Worm (Caenorhabditis elegans) whole organism, L1 larva: ENCODE measurements around the gene F26G1.11.

ENCODE experiments used
- fkh-10 ChIP-seq: sonication (generic microtip); optimal IDR thresholded peaks from 2 replicates; lab custom pipeline; 2017; ENCODE audit warnings: missing biosample characterization, missing genetic modification reagents, missing genetic modification characterization
- hpl-2 ChIP-seq: fragments of 150-350 bp; optimal IDR thresholded peaks from 2 replicates; lab custom pipeline; 2014; ENCODE audit warnings: missing biosample characterization, missing genetic modification reagents, missing genetic modification characterization
- lin-13 ChIP-seq: fragments of 150-350 bp; optimal IDR thresholded peaks from 2 replicates; lab custom pipeline; 2014; ENCODE audit warnings: missing biosample characterization, missing genetic modification reagents, missing genetic modification characterization
- nhr-11 ChIP-seq: fragments of 150-350 bp; optimal IDR thresholded peaks from 2 replicates; lab custom pipeline; 2014; ENCODE audit warnings: missing biosample characterization, missing genetic modification characterization
- nhr-76 ChIP-seq: sonication (generic microtip); optimal IDR thresholded peaks from 2 replicates; lab custom pipeline; 2017; ENCODE audit warnings: missing biosample characterization, missing genetic modification characterization

ce11 chrII:4821739-4822138 lies 44.8 kb downstream of the F26G1.11 start, which contains the start of gene lact-5:
- TF ChIP-seq nhr-11 (no peak), fkh-10 (GFP tag; lab: Kevin White, UChicago) (no peak), hpl-2 (no peak), lin-13 (no peak), nhr-76 (tag; lab: Kevin White, UChicago) (no peak)
